Worm (Caenorhabditis elegans): ENCODE results near the gene C14H10.2.

The C14H10.2 gene

ce11 chrX:10252781-10253180 lies at the start of gene C14H10.2:
C14H10.2 (minus strand) TSS chrX:10252881.
- TF ChIP-seq flt-1 (GFP tag; IDR thresholded peaks at IDR 0.05) (no peak), F13C5.2 (tag; optimal IDR thresholded peaks at IDR 0.05) (no peak), hnd-1 (tag; optimal IDR thresholded peaks at IDR 0.05) (no peak), ceh-36 (tag; optimal IDR thresholded peaks at IDR 0.05) (no peak), sea-1 (GFP tag; conservative IDR thresholded peaks at IDR 0.05) (no peak), ama-1 (optimal IDR thresholded peaks at IDR 0.05) (no peak), tbx-11 (GFP tag; IDR thresholded peaks at IDR 0.05) (no peak), pes-1 (GFP tag; IDR thresholded peaks at IDR 0.05) (no peak), tra-4 (tag; optimal IDR thresholded peaks at IDR 0.05) (no peak), ets-7 (tag; optimal IDR thresholded peaks at IDR 0.05) (no peak), aly-1 (tag; optimal IDR thresholded peaks at IDR 0.05) (no peak)

- no peak for TF ChIP-seq ets-7 (tag; optimal IDR thresholded peaks at IDR 0.05)
- TF ChIP-seq hmg-4 (GFP tag; optimal IDR thresholded peaks at IDR 0.05): no peak
- no peak for TF ChIP-seq ceh-13 (GFP tag; optimal IDR thresholded peaks at IDR 0.05)
- TF ChIP-seq F13C5.2 (tag; optimal IDR thresholded peaks at IDR 0.05): no peak
- no peak for TF ChIP-seq ceh-36 (tag; optimal IDR thresholded peaks at IDR 0.05)
- TF ChIP-seq tbx-11 (GFP tag; IDR thresholded peaks at IDR 0.05): no peak
- TF ChIP-seq tbx-37 (GFP tag; conservative IDR thresholded peaks at IDR 0.05): no peak
- TF ChIP-seq B0310.2 (tag; optimal IDR thresholded peaks at IDR 0.05): no peak
- TF ChIP-seq scrt-1 (GFP tag; IDR thresholded peaks at IDR 0.05): no peak
- TF ChIP-seq tra-4 (tag; optimal IDR thresholded peaks at IDR 0.05): no peak
- no peak for TF ChIP-seq hnd-1 (tag; optimal IDR thresholded peaks at IDR 0.05)
- no peak for TF ChIP-seq ama-1 (optimal IDR thresholded peaks at IDR 0.05)
- no peak for TF ChIP-seq hmbx-1 (tag; optimal IDR thresholded peaks at IDR 0.05)
- no peak for TF ChIP-seq flt-1 (GFP tag; IDR thresholded peaks at IDR 0.05)
- no peak for TF ChIP-seq aly-1 (tag; optimal IDR thresholded peaks at IDR 0.05)
These were observed 49.7 kb upstream of the C14H10.2 start, which contains the start of gene fip-5 for ce11 chrX:10302430-10302829. fip-5 (plus strand) TSS chrX:10302741.

- no peak for TF ChIP-seq sea-1 (GFP tag; conservative IDR thresholded peaks at IDR 0.05)
- TF ChIP-seq B0310.2 (tag; optimal IDR thresholded peaks at IDR 0.05): no peak
- TF ChIP-seq ets-7 (tag; optimal IDR thresholded peaks at IDR 0.05): no peak
- TF ChIP-seq ceh-13 (GFP tag; optimal IDR thresholded peaks at IDR 0.05): no peak
- no peak for TF ChIP-seq ceh-36 (tag; optimal IDR thresholded peaks at IDR 0.05)
- TF ChIP-seq hnd-1 (tag; optimal IDR thresholded peaks at IDR 0.05): no peak
- no peak for TF ChIP-seq tra-4 (tag; optimal IDR thresholded peaks at IDR 0.05)
- no peak for TF ChIP-seq aly-1 (tag; optimal IDR thresholded peaks at IDR 0.05)
- TF ChIP-seq tbx-11 (GFP tag; IDR thresholded peaks at IDR 0.05): no peak
These were observed 49.2 kb upstream of the C14H10.2 start for ce11 chrX:10301920-10302319.

DNA sequence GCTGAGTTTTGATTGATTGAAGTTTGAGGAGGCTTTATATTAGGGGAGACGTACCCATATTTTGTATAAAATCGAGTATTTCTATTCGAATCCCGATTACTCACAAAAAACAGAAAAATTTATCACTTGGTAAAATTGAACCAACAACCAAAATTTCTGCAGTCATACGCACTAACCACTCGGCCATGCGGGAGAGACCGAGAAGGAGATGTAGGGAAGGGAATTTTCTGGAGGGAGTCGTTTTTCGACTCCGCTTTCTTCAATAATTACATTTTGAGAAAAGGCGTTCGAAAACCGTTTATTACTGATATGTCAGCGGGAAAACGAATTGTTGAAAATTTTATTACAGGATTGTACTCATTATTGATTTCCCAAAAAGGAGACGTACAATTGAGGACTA lies 46.3 kb upstream of the C14H10.2 start:
- TF ChIP-seq flt-1 (GFP tag; IDR thresholded peaks at IDR 0.05) (0 out of 2 replicates have a peak, but pooled peaks have one; percentile 5), pes-1 (GFP tag; IDR thresholded peaks at IDR 0.05) (peak; percentile 61; the same call in 1 of the 2 replicates)

DNA sequence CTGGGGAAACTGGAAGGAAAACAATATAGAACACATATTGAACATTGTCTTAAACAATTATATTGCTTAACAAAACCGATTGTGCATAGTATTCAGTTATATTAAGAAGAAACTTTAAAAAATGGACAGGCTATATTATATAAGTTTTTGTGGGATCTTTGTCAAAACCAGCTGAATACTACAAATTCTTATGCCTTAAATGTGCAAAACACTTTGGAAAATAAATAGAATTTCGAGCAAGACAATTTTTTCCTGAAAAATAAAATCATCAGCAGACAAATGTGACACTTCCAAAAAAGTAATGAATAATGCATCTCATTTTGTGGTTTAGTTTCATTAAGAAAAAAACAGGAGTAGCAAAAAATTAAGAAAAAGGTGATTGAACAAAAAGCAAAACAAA lies 44.7 kb upstream of the C14H10.2 start:
- TF ChIP-seq ceh-13 (GFP tag; optimal IDR thresholded peaks at IDR 0.05): no peak
- TF ChIP-seq flt-1 (GFP tag; IDR thresholded peaks at IDR 0.05): no peak
- no peak for TF ChIP-seq tbx-11 (GFP tag; IDR thresholded peaks at IDR 0.05)
- TF ChIP-seq hmbx-1 (tag; optimal IDR thresholded peaks at IDR 0.05): no peak
- TF ChIP-seq B0310.2 (tag; optimal IDR thresholded peaks at IDR 0.05): no peak
- TF ChIP-seq sea-1 (GFP tag; conservative IDR thresholded peaks at IDR 0.05): no peak
- TF ChIP-seq pes-1 (GFP tag; IDR thresholded peaks at IDR 0.05): no peak
- TF ChIP-seq ceh-36 (tag; optimal IDR thresholded peaks at IDR 0.05): no peak
- no peak for TF ChIP-seq hmg-4 (GFP tag; optimal IDR thresholded peaks at IDR 0.05)
- TF ChIP-seq scrt-1 (GFP tag; IDR thresholded peaks at IDR 0.05): no peak
- no peak for TF ChIP-seq ets-7 (tag; optimal IDR thresholded peaks at IDR 0.05)
- TF ChIP-seq F13C5.2 (tag; optimal IDR thresholded peaks at IDR 0.05): no peak

DNA sequence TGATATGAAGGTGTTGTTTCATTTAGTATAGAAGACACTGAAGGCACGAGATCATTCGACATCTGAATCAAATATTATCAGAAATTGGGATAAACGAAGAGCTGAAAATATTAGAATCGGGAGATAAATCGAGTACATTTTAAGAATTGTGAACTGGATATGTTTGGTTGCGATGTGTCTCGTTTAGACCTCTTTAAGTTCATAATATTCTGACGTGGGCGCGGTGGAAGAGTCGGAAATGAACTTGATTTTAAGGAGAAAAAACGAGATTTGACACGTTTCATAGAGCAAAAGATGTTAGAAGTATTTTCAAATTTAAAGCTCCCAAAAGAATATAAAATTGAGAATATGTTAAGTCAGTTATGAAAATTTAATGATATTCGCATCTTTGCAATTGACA lies 33.0 kb upstream of the C14H10.2 start, which contains the start of gene npr-6:
npr-6 (minus strand) TSS at position 101 of the 400 bp plus-strand sequence.
- no peak for TF ChIP-seq tbx-37 (GFP tag; conservative IDR thresholded peaks at IDR 0.05)
- no peak for TF ChIP-seq tra-4 (tag; optimal IDR thresholded peaks at IDR 0.05)
- TF ChIP-seq aly-1 (tag; optimal IDR thresholded peaks at IDR 0.05): no peak
- TF ChIP-seq ama-1 (optimal IDR thresholded peaks at IDR 0.05): no peak
- TF ChIP-seq tbx-11 (GFP tag; IDR thresholded peaks at IDR 0.05): no peak
- TF ChIP-seq hmbx-1 (tag; optimal IDR thresholded peaks at IDR 0.05): no peak
- TF ChIP-seq flt-1 (GFP tag; IDR thresholded peaks at IDR 0.05): no peak
- TF ChIP-seq scrt-1 (GFP tag; IDR thresholded peaks at IDR 0.05): no peak
- no peak for TF ChIP-seq sea-1 (GFP tag; conservative IDR thresholded peaks at IDR 0.05)
- no peak for TF ChIP-seq pes-1 (GFP tag; IDR thresholded peaks at IDR 0.05)
- TF ChIP-seq ets-7 (tag; optimal IDR thresholded peaks at IDR 0.05): no peak
- no peak for TF ChIP-seq F13C5.2 (tag; optimal IDR thresholded peaks at IDR 0.05)
- no peak for TF ChIP-seq B0310.2 (tag; optimal IDR thresholded peaks at IDR 0.05)
- no peak for TF ChIP-seq ceh-13 (GFP tag; optimal IDR thresholded peaks at IDR 0.05)
- TF ChIP-seq ceh-36 (tag; optimal IDR thresholded peaks at IDR 0.05): no peak

DNA sequence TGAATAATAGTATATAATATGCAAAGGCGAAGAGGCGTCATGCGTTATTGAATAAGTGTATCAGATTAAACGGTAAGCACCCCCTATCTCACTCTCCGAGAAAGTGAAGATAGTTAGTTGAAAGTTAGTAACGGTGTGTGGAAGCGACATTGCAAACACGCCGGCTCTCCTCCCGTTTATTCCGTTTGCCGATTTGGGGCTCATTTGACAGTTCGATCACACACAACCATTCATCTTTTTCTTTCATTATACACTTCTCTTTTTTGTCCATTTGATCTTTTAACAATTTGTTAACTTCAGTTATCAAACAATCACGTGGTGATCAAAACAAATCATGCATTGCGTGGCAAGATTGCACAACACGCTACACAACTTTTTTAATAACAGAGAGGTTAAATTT lies 26.6 kb upstream of the C14H10.2 start, which contains the start of gene slc-9B.1:
slc-9B.1 (plus strand) TSS at position 301 of the 400 bp plus-strand sequence.
- TF ChIP-seq hnd-1 (tag; optimal IDR thresholded peaks at IDR 0.05): no peak
- no peak for TF ChIP-seq scrt-1 (GFP tag; IDR thresholded peaks at IDR 0.05)
- TF ChIP-seq hmg-4 (GFP tag; optimal IDR thresholded peaks at IDR 0.05): no peak
- no peak for TF ChIP-seq tbx-37 (GFP tag; conservative IDR thresholded peaks at IDR 0.05)
- TF ChIP-seq B0310.2 (tag; optimal IDR thresholded peaks at IDR 0.05): no peak
- no peak for TF ChIP-seq flt-1 (GFP tag; IDR thresholded peaks at IDR 0.05)
- TF ChIP-seq hmbx-1 (tag; optimal IDR thresholded peaks at IDR 0.05): no peak
- no peak for TF ChIP-seq aly-1 (tag; optimal IDR thresholded peaks at IDR 0.05)
- TF ChIP-seq tbx-11 (GFP tag; IDR thresholded peaks at IDR 0.05): no peak
- TF ChIP-seq sea-1 (GFP tag; conservative IDR thresholded peaks at IDR 0.05): no peak
- TF ChIP-seq pes-1 (GFP tag; IDR thresholded peaks at IDR 0.05): no peak
- TF ChIP-seq F13C5.2 (tag; optimal IDR thresholded peaks at IDR 0.05): no peak
- TF ChIP-seq ama-1 (optimal IDR thresholded peaks at IDR 0.05): no peak
- TF ChIP-seq ceh-13 (GFP tag; optimal IDR thresholded peaks at IDR 0.05): no peak

- TF ChIP-seq ceh-13 (GFP tag; optimal IDR thresholded peaks at IDR 0.05) (no peak), flt-1 (GFP tag; IDR thresholded peaks at IDR 0.05) (no peak), ceh-36 (tag; optimal IDR thresholded peaks at IDR 0.05) (no peak), B0310.2 (tag; optimal IDR thresholded peaks at IDR 0.05) (no peak), tbx-37 (GFP tag; conservative IDR thresholded peaks at IDR 0.05) (no peak), tra-4 (tag; optimal IDR thresholded peaks at IDR 0.05) (no peak), tbx-11 (GFP tag; IDR thresholded peaks at IDR 0.05) (no peak), hmg-4 (GFP tag; optimal IDR thresholded peaks at IDR 0.05) (no peak), aly-1 (tag; optimal IDR thresholded peaks at IDR 0.05) (no peak), sea-1 (GFP tag; conservative IDR thresholded peaks at IDR 0.05) (no peak)
These were observed 24.4 kb upstream of the C14H10.2 start for ce11 chrX:10277118-10277517.

Data from whole organism, early embryonic.